Worm (Caenorhabditis elegans) whole organism, early embryonic: ENCODE measurements around the gene T23F6.5.

ENCODE experiments used
- B0310.2 ChIP-seq: sonication (generic microtip); optimal IDR thresholded peaks from 2 replicates; lab custom pipeline; 2016; ENCODE audit warnings: mild to moderate bottlenecking, missing genetic modification characterization, missing compliant biosample characterization
- F13C5.2 ChIP-seq: sonication (generic microtip); optimal IDR thresholded peaks from 2 replicates; lab custom pipeline; 2017; ENCODE audit warnings: mild to moderate bottlenecking, missing genetic modification characterization, inconsistent platforms, missing compliant biosample characterization
- aly-1 ChIP-seq: sonication (generic microtip); optimal IDR thresholded peaks from 2 replicates; lab custom pipeline; 2016; ENCODE audit warnings: missing genetic modification characterization, missing compliant biosample characterization
- ama-1 ChIP-seq: fragments of 150-350 bp; optimal IDR thresholded peaks from 2 replicates; lab custom pipeline; 2014
- ceh-13 ChIP-seq: fragments of 200-800 bp; sonication (Bioruptor generic); optimal IDR thresholded peaks from 2 replicates; lab custom pipeline; 2018; ENCODE audit warnings: mild to moderate bottlenecking, missing genetic modification characterization, missing compliant biosample characterization
- ceh-36 ChIP-seq: sonication (generic microtip); optimal IDR thresholded peaks from 2 replicates; lab custom pipeline; 2016; ENCODE audit warnings: missing genetic modification characterization, inconsistent platforms, missing compliant biosample characterization
- ets-7 ChIP-seq: sonication (generic microtip); optimal IDR thresholded peaks from 2 replicates; lab custom pipeline; 2016; ENCODE audit warnings: missing genotype, missing genetic modification characterization, missing compliant biosample characterization
- flt-1 ChIP-seq: fragments of 200-800 bp; sonication (Bioruptor generic); IDR thresholded peaks from 2 replicates; pipeline ENCODE4 v1.3.6; 2022; ENCODE audit warnings: missing genetic modification characterization, missing compliant biosample characterization
- hmbx-1 ChIP-seq: sonication (generic microtip); optimal IDR thresholded peaks from 2 replicates; lab custom pipeline; 2016; ENCODE audit warnings: mild to moderate bottlenecking, missing genetic modification characterization, missing compliant biosample characterization
- hmg-4 ChIP-seq: fragments of 200-800 bp; sonication (Bioruptor generic); optimal IDR thresholded peaks from 2 replicates; lab custom pipeline; 2018; ENCODE audit warnings: mild to moderate bottlenecking, missing genetic modification characterization, missing compliant biosample characterization
- hnd-1 ChIP-seq: sonication (generic microtip); optimal IDR thresholded peaks from 2 replicates; lab custom pipeline; 2016; ENCODE audit warnings: missing genetic modification characterization, missing compliant biosample characterization
- pes-1 ChIP-seq: fragments of 200-800 bp; sonication (Bioruptor generic); IDR thresholded peaks from 2 replicates; pipeline ENCODE4 v1.3.6; 2022; ENCODE audit warnings: missing genetic modification reagents, missing genetic modification characterization, missing compliant biosample characterization
- scrt-1 ChIP-seq: fragments of 200-800 bp; sonication (Bioruptor generic); IDR thresholded peaks from 2 replicates; pipeline ENCODE4 v1.3.6; 2022; ENCODE audit warnings: missing genetic modification characterization, missing compliant biosample characterization
- sea-1 ChIP-seq: fragments of 200-800 bp; sonication (Bioruptor generic); conservative IDR thresholded peaks from 2 replicates; pipeline ENCODE4 v1.3.6; 2022; ENCODE audit warnings: missing genetic modification characterization, missing compliant biosample characterization
- tbx-11 ChIP-seq: fragments of 200-800 bp; sonication (Bioruptor generic); IDR thresholded peaks from 2 replicates; pipeline ENCODE4 v1.3.6; 2022; ENCODE audit warnings: missing genetic modification characterization, missing compliant biosample characterization
- tbx-37 ChIP-seq: fragments of 200-800 bp; sonication (Bioruptor generic); conservative IDR thresholded peaks from 2 replicates; pipeline ENCODE4 v1.3.6; 2022; ENCODE audit warnings: missing genetic modification reagents, missing genetic modification characterization, missing compliant biosample characterization
- tra-4 ChIP-seq: sonication (generic microtip); optimal IDR thresholded peaks from 2 replicates; lab custom pipeline; 2017; ENCODE audit warnings: missing genetic modification characterization, missing compliant biosample characterization

The T23F6.5 gene

DNA sequence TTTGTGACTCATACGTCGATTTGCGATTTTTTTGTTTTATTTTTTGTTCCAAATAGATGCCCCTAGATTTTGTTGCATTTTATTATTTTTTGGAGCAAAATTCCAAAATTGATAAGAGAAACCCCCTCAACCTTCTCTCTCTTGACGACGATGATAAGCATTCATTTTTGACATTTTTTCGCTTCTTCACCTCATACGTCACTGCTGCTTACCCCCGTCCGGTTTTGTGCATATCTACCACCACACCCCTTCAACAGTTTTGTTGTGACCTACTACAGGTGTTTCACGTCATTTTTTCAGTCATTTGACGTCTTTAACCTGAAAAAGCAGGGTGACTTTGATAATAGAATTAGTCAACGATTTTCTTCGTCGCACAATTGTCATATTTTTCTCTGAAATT, 42.5 kb downstream of the T23F6.5 start:
- TF ChIP-seq pes-1 (GFP tag; lab: Robert Waterston, UW): no peak
- no peak for TF ChIP-seq ama-1
- TF ChIP-seq tbx-11 (GFP tag; lab: Robert Waterston, UW): no peak
- TF ChIP-seq flt-1 (GFP tag; lab: Robert Waterston, UW): no peak
- TF ChIP-seq sea-1 (GFP tag; lab: Robert Waterston, UW): no peak
- no peak for TF ChIP-seq hmbx-1 (tag; lab: Kevin White, UChicago)
- TF ChIP-seq hmg-4 (GFP tag; lab: Kevin White, UChicago): no peak
- no peak for TF ChIP-seq B0310.2 (tag; lab: Kevin White, UChicago)
- no peak for TF ChIP-seq tbx-37 (GFP tag; lab: Robert Waterston, UW)
- TF ChIP-seq ceh-13: no peak
- no peak for TF ChIP-seq aly-1
- TF ChIP-seq hnd-1: no peak
- no peak for TF ChIP-seq scrt-1

DNA sequence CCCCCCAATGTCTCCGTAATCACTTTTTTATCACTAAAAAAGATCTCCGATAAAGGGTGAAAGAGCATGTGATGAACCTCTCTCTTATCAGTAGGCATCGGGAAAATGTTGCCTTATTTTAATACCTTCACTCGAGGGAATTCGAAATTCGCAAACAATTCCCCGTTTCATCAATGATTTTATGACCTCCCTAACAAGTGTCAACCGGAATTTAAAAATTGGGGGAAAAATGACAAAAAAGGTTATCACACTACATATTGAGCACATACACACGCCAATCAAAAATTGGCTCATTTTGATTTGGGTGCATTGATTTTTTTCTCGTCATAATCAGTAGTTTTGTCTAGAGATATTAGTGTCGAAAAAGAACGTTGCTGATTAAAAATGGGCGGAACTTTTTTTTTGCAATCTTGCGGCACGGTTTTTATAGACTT, 51.6 kb downstream of the T23F6.5 start:
- TF ChIP-seq ama-1: no peak
- 0 out of 2 replicates have a peak, but pooled peaks have one; percentile 31 for TF ChIP-seq sea-1 (GFP tag; lab: Robert Waterston, UW)

DNA sequence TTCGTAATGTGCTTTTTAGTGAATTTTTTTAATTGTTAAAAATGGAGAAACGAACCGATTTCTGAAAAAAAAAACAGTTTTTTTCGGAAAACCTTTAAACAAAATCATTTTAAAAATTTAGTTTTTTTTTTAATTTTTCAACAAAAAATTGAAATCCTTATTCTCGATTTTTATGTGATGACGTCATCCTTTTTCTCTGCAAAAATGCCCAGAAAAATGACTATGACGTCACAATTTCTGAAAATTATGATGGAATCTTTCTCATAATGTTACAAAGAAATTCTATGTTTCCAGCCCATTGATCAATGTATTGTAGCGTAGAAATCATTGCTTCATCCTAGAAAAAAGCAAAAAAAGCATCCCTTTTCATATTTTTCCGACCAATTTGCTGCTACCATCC, 52.0 kb downstream of the T23F6.5 start:
- no peak for TF ChIP-seq tbx-11 (GFP tag; lab: Robert Waterston, UW)
- TF ChIP-seq scrt-1: no peak
- no peak for TF ChIP-seq ets-7 (tag; lab: Kevin White, UChicago)
- TF ChIP-seq flt-1 (GFP tag; lab: Robert Waterston, UW): no peak
- no peak for TF ChIP-seq aly-1
- TF ChIP-seq sea-1 (GFP tag; lab: Robert Waterston, UW): no peak
- TF ChIP-seq ama-1: no peak
- TF ChIP-seq ceh-36: no peak
- TF ChIP-seq hnd-1: no peak
- TF ChIP-seq tra-4 (tag; lab: Kevin White, UChicago): no peak
- TF ChIP-seq hmg-4 (GFP tag; lab: Kevin White, UChicago): no peak

DNA sequence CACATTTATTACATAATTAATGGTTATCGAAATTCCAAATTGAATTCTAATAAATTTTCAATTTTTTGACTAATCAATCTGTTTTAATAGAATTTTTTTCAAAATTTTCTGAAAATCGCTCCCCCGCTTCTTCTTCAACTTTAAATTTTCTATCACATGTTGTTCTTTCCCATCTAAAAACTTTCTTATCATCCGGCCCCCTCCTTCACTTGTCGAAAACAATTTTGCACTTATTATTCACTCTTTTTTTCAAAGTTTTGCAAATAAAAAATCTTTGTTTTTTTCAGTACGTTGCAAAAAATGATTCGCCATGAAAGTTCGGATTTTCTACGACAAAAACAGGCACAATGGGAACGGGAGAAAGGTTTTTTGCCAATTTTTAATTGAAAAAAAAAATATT, 53.0 kb downstream of the T23F6.5 start, which contains the start of gene T23B5.3:
Gene T23B5.3 (plus strand): TSS at position 301 of the 400 bp plus-strand sequence.
- no peak for TF ChIP-seq flt-1 (GFP tag; lab: Robert Waterston, UW)
- TF ChIP-seq sea-1 (GFP tag; lab: Robert Waterston, UW): no peak
- no peak for TF ChIP-seq ama-1
- TF ChIP-seq aly-1: no peak
- no peak for TF ChIP-seq hnd-1
- no peak for TF ChIP-seq tbx-37 (GFP tag; lab: Robert Waterston, UW)
- TF ChIP-seq tbx-11 (GFP tag; lab: Robert Waterston, UW): no peak
- no peak for TF ChIP-seq hmbx-1 (tag; lab: Kevin White, UChicago)
- no peak for TF ChIP-seq scrt-1
- no peak for TF ChIP-seq pes-1 (GFP tag; lab: Robert Waterston, UW)
- TF ChIP-seq B0310.2 (tag; lab: Kevin White, UChicago): no peak
- TF ChIP-seq ceh-36: no peak
- TF ChIP-seq F13C5.2: no peak
- TF ChIP-seq ceh-13: no peak
- no peak for TF ChIP-seq ets-7 (tag; lab: Kevin White, UChicago)
- TF ChIP-seq hmg-4 (GFP tag; lab: Kevin White, UChicago): no peak
- no peak for TF ChIP-seq tra-4 (tag; lab: Kevin White, UChicago)

DNA sequence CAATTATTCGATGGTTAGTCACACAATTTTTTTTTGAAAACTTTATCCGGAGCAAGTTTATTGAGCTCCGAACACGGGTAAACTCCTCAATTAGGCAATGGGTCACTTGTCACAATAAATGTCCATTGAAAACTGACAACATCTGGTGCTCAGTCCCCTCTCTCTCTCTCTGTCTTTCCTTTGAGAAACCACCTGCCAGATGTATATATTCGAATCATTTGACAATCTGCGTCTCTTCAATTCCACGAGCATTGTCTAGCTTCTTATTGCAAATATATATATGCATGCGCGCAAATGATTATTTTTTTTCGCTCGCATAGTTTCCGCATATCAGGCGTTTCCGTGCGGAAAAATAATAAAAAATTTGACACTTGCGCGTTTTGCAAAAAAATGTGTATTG, 55.5 kb downstream of the T23F6.5 start:
- TF ChIP-seq flt-1 (GFP tag; lab: Robert Waterston, UW) (no peak), ama-1 (no peak), pes-1 (GFP tag; lab: Robert Waterston, UW) (no peak), tbx-37 (GFP tag; lab: Robert Waterston, UW) (no peak), F13C5.2 (no peak), ets-7 (tag; lab: Kevin White, UChicago) (no peak), hmg-4 (GFP tag; lab: Kevin White, UChicago) (no peak), tra-4 (tag; lab: Kevin White, UChicago) (no peak), sea-1 (GFP tag; lab: Robert Waterston, UW) (no peak), tbx-11 (GFP tag; lab: Robert Waterston, UW) (no peak), hnd-1 (no peak), hmbx-1 (tag; lab: Kevin White, UChicago) (no peak), ceh-13 (no peak), aly-1 (no peak), B0310.2 (tag; lab: Kevin White, UChicago) (no peak), scrt-1 (no peak), ceh-36 (no peak)
